Fruit fly (Drosophila melanogaster): ENCODE results near the gene Vha26.

dm6 chr3R:5587863-5588519 lies 3.6 kb upstream of the Vha26 start, which contains the start of gene CG2926:
- TF ChIP-seq CG17806 (tag; optimal IDR thresholded peaks at IDR 0.05), result no peak
- 0 out of 3 replicates have a peak, but pooled peaks have one; percentile 46 for TF ChIP-seq CG4496 (GFP tag; IDR thresholded peaks at IDR 0.05)
- TF ChIP-seq CG34367 (tag; optimal IDR thresholded peaks at IDR 0.05), result no peak
- no peak for TF ChIP-seq CG9948 (tag; optimal IDR thresholded peaks at IDR 0.05)
- no peak for TF ChIP-seq Snoo (tag; optimal IDR thresholded peaks at IDR 0.05)
- TF ChIP-seq fd96Ca (GFP tag; IDR thresholded peaks at IDR 0.05), result no peak
- no peak for TF ChIP-seq D1 (tag; optimal IDR thresholded peaks at IDR 0.05)
- no peak for TF ChIP-seq CG10348 (GFP tag; IDR thresholded peaks at IDR 0.05)
- no peak for TF ChIP-seq Pif1B (GFP tag; optimal IDR thresholded peaks at IDR 0.05)
- TF ChIP-seq CG8301 (tag; optimal IDR thresholded peaks at IDR 0.05), result no peak

Measured in whole organism, pupa.